Worm (Caenorhabditis elegans) whole organism, young adult: ENCODE data around the gene F36H12.5.
"Not testable (repeated sequence)": the region's sequence is repeated elsewhere in the genome, so short reads cannot be mapped to it uniquely, and the experiment has no call there.

Experiments used
- B0336.3 ChIP-seq: fragments of 200-800 bp; sonication (Bioruptor generic); IDR thresholded peaks from 2 replicates; pipeline ENCODE4 v1.3.6; 2022; ENCODE audit warnings: missing genetic modification characterization, missing compliant biosample characterization
- C06A6.2 ChIP-seq: fragments of 200-800 bp; sonication (Bioruptor generic); conservative IDR thresholded peaks from 2 replicates; pipeline ENCODE4 v1.3.6; 2022; ENCODE audit warnings: missing genetic modification characterization, missing compliant biosample characterization
- C17E4.6 ChIP-seq: fragments of 200-800 bp; sonication (Bioruptor generic); IDR thresholded peaks from 2 replicates; pipeline ENCODE4 v1.3.6; 2022; ENCODE audit warnings: missing genetic modification reagents, missing genetic modification characterization, missing compliant biosample characterization
- F10E7.11 ChIP-seq: sonication (generic microtip); optimal IDR thresholded peaks from 2 replicates; lab custom pipeline; 2017; ENCODE audit warnings: mild to moderate bottlenecking, missing genetic modification characterization, moderate library complexity, missing compliant biosample characterization
- F22D6.2 ChIP-seq: sonication (generic microtip); optimal IDR thresholded peaks from 2 replicates; lab custom pipeline; 2016; ENCODE audit warnings: mild to moderate bottlenecking, missing genetic modification characterization, missing compliant biosample characterization
- F37B4.10 ChIP-seq: fragments of 200-800 bp; sonication (Bioruptor generic); IDR thresholded peaks from 2 replicates; pipeline ENCODE4 v1.3.6; 2022; ENCODE audit warnings: missing genetic modification characterization, missing compliant biosample characterization
- F55B11.4 ChIP-seq: sonication (generic microtip); optimal IDR thresholded peaks from 2 replicates; lab custom pipeline; 2016; ENCODE audit warnings: missing compliant biosample characterization, missing genetic modification characterization, borderline replicate concordance; ENCODE audit not compliant: insufficient read depth
- F57C9.4 ChIP-seq: sonication (generic microtip); optimal IDR thresholded peaks from 2 replicates; lab custom pipeline; 2017; ENCODE audit warnings: mild to moderate bottlenecking, missing genetic modification characterization, missing compliant biosample characterization
- K12H6.12 ChIP-seq: fragments of 200-800 bp; sonication (Bioruptor generic); optimal IDR thresholded peaks from 2 replicates; lab custom pipeline; 2018; ENCODE audit warnings: mild to moderate bottlenecking, missing genetic modification characterization, missing compliant biosample characterization
- T07F8.4 ChIP-seq: sonication (generic microtip); optimal IDR thresholded peaks from 2 replicates; lab custom pipeline; 2016; ENCODE audit warnings: mild to moderate bottlenecking, missing genetic modification characterization, moderate library complexity, missing compliant biosample characterization
- ama-1 ChIP-seq, 3 experiments: fragments of 150-350 bp in 1 of 3; sonication (generic microtip) in 2 of 3; optimal IDR thresholded peaks; 2 replicates each; lab custom pipeline; 2014 to 2018; ENCODE audit warnings: missing biosample characterization in 2 of 3, missing genetic modification characterization in 2 of 3, missing genetic modification reagents in 2 of 3
- attf-3 ChIP-seq: fragments of 200-800 bp; sonication (Bioruptor generic); conservative IDR thresholded peaks from 2 replicates; pipeline ENCODE4 v1.3.6; 2022; ENCODE audit warnings: missing genetic modification reagents, missing genetic modification characterization, missing compliant biosample characterization
- attf-5 ChIP-seq: fragments of 200-800 bp; sonication (Bioruptor generic); optimal IDR thresholded peaks from 2 replicates; lab custom pipeline; 2018; ENCODE audit warnings: mild to moderate bottlenecking, missing genetic modification characterization, missing compliant biosample characterization
- attf-6 ChIP-seq: fragments of 200-800 bp; sonication (Bioruptor generic); IDR thresholded peaks from 2 replicates; pipeline ENCODE4 v1.3.6; 2022; ENCODE audit warnings: missing genetic modification reagents, missing genetic modification characterization, missing compliant biosample characterization
- ceh-100 ChIP-seq: fragments of 200-800 bp; sonication (Bioruptor generic); IDR thresholded peaks from 2 replicates; pipeline ENCODE4 v1.3.6; 2022; ENCODE audit warnings: missing genetic modification reagents, missing genetic modification characterization, missing compliant biosample characterization
- ceh-40 ChIP-seq: fragments of 200-800 bp; sonication (Bioruptor generic); IDR thresholded peaks from 2 replicates; pipeline ENCODE4 v1.3.6; 2022; ENCODE audit warnings: missing genetic modification characterization, missing compliant biosample characterization
- ceh-58 ChIP-seq: fragments of 200-800 bp; sonication (Bioruptor generic); IDR thresholded peaks from 2 replicates; pipeline ENCODE4 v1.3.6; 2022; ENCODE audit warnings: missing genetic modification characterization, missing compliant biosample characterization
- die-1 ChIP-seq: sonication (generic microtip); optimal IDR thresholded peaks from 2 replicates; lab custom pipeline; 2016; ENCODE audit warnings: missing genotype, mild to moderate bottlenecking, missing genetic modification characterization, missing compliant biosample characterization
- efl-1 ChIP-seq: fragments of 150-350 bp; optimal IDR thresholded peaks from 2 replicates; lab custom pipeline; 2014; ENCODE audit warnings: missing biosample characterization, missing genetic modification reagents, missing genetic modification characterization
- gei-17 ChIP-seq: fragments of 200-800 bp; sonication (Bioruptor generic); optimal IDR thresholded peaks from 2 replicates; lab custom pipeline; 2018; ENCODE audit warnings: mild to moderate bottlenecking, missing genetic modification characterization, missing compliant biosample characterization
- him-1 ChIP-seq: sonication (generic microtip); optimal IDR thresholded peaks from 2 replicates; lab custom pipeline; 2016; ENCODE audit warnings: missing genotype, missing genetic modification reagents, missing genetic modification characterization, missing compliant biosample characterization
- let-526 ChIP-seq: fragments of 200-800 bp; sonication (Bioruptor generic); IDR thresholded peaks from 2 replicates; pipeline ENCODE4 v1.3.6; 2022; ENCODE audit warnings: missing genetic modification reagents, missing genetic modification characterization, missing compliant biosample characterization
- lin-40 ChIP-seq: sonication (generic microtip); optimal IDR thresholded peaks from 2 replicates; lab custom pipeline; 2016; ENCODE audit warnings: missing genetic modification characterization, mild to moderate bottlenecking, missing compliant biosample characterization, missing genotype, missing genetic modification reagents
- lir-1 ChIP-seq: fragments of 200-800 bp; sonication (Bioruptor generic); conservative IDR thresholded peaks from 2 replicates; pipeline ENCODE4 v1.3.6; 2022; ENCODE audit warnings: missing genetic modification reagents, missing genetic modification characterization, missing compliant biosample characterization
- madf-6 ChIP-seq: fragments of 200-800 bp; sonication (Bioruptor generic); IDR thresholded peaks from 2 replicates; pipeline ENCODE4 v1.3.6; 2022; ENCODE audit warnings: missing genetic modification reagents, missing genetic modification characterization, missing compliant biosample characterization
- mcd-1 ChIP-seq: fragments of 200-800 bp; sonication (Bioruptor generic); IDR thresholded peaks from 2 replicates; pipeline ENCODE4 v1.3.6; 2022; ENCODE audit warnings: missing genetic modification reagents, missing genetic modification characterization, missing compliant biosample characterization
- mes-4 ChIP-seq: sonication (generic microtip); optimal IDR thresholded peaks from 2 replicates; lab custom pipeline; 2016; ENCODE audit warnings: missing genotype, missing genetic modification characterization, missing compliant biosample characterization
- nhr-179 ChIP-seq: sonication (generic microtip); optimal IDR thresholded peaks from 2 replicates; lab custom pipeline; 2016; ENCODE audit warnings: mild to moderate bottlenecking, missing genetic modification characterization, missing compliant biosample characterization
- repo-1 ChIP-seq: sonication (generic microtip); optimal IDR thresholded peaks from 2 replicates; lab custom pipeline; 2017; ENCODE audit warnings: mild to moderate bottlenecking, missing genetic modification characterization, missing compliant biosample characterization
- sptf-2 ChIP-seq: fragments of 200-800 bp; sonication (Bioruptor generic); optimal IDR thresholded peaks from 2 replicates; lab custom pipeline; 2018; ENCODE audit warnings: mild to moderate bottlenecking, missing genetic modification characterization, missing compliant biosample characterization
- tlf-1 ChIP-seq: fragments of 200-800 bp; sonication (Bioruptor generic); optimal IDR thresholded peaks from 2 replicates; lab custom pipeline; 2018; ENCODE audit warnings: mild to moderate bottlenecking, missing genetic modification characterization, missing compliant biosample characterization
- zim-3 ChIP-seq: sonication (generic microtip); optimal IDR thresholded peaks from 2 replicates; lab custom pipeline; 2017; ENCODE audit warnings: mild to moderate bottlenecking, missing genetic modification characterization, moderate library complexity, missing compliant biosample characterization

The F36H12.5 gene

ce11 chrIV:5288932-5289331 lies 22.4 kb downstream of the F36H12.5 start:
- no peak for TF ChIP-seq nhr-179 (tag; lab: Kevin White, UChicago)
- TF ChIP-seq madf-6 (GFP tag; lab: Robert Waterston, UW): no peak
- no peak for TF ChIP-seq him-1 (tag; lab: Kevin White, UChicago)
- TF ChIP-seq lin-40 (tag; lab: Kevin White, UChicago): no peak
- TF ChIP-seq T07F8.4 (tag; lab: Kevin White, UChicago): no peak
- no peak for TF ChIP-seq repo-1 (tag; lab: Kevin White, UChicago)
- no peak for TF ChIP-seq ama-1 (optimal IDR thresholded peaks at IDR 0.05; lab: Kevin White, UChicago)
- TF ChIP-seq ama-1 (GFP tag; optimal IDR thresholded peaks at IDR 0.05; lab: Kevin White, UChicago): no peak
- no peak for TF ChIP-seq die-1
- TF ChIP-seq F37B4.10 (GFP tag; lab: Robert Waterston, UW): no peak
- no peak for TF ChIP-seq attf-5 (GFP tag; lab: Kevin White, UChicago)
- TF ChIP-seq attf-3 (GFP tag; lab: Robert Waterston, UW): no peak
- no peak for TF ChIP-seq mes-4
- no peak for TF ChIP-seq efl-1
- TF ChIP-seq mcd-1: no peak
- TF ChIP-seq F10E7.11: no peak

- TF ChIP-seq tlf-1 (GFP tag; lab: Kevin White, UChicago) (no peak), sptf-2 (GFP tag; lab: Kevin White, UChicago) (no peak), ceh-58 (GFP tag; lab: Robert Waterston, UW) (no peak), efl-1 (no peak), K12H6.12 (tag; lab: Kevin White, UChicago) (no peak), repo-1 (tag; lab: Kevin White, UChicago) (no peak), gei-17 (GFP tag; lab: Kevin White, UChicago) (no peak), F22D6.2 (tag; lab: Kevin White, UChicago) (no peak), ceh-40 (GFP tag; lab: Robert Waterston, UW) (no peak), zim-3 (tag; lab: Kevin White, UChicago) (no peak), let-526 (GFP tag; lab: Robert Waterston, UW) (no peak)
These were observed 24.0 kb downstream of the F36H12.5 start, which contains the start of gene nlp-47 for ce11 chrIV:5290547-5290946. Gene nlp-47 (plus strand): TSS chrIV:5290847.

- TF ChIP-seq F57C9.4 (tag; lab: Kevin White, UChicago): no peak
- TF ChIP-seq B0336.3 (GFP tag; lab: Robert Waterston, UW): no peak
These were observed 24.6 kb downstream of the F36H12.5 start for ce11 chrIV:5291207-5291606.

DNA sequence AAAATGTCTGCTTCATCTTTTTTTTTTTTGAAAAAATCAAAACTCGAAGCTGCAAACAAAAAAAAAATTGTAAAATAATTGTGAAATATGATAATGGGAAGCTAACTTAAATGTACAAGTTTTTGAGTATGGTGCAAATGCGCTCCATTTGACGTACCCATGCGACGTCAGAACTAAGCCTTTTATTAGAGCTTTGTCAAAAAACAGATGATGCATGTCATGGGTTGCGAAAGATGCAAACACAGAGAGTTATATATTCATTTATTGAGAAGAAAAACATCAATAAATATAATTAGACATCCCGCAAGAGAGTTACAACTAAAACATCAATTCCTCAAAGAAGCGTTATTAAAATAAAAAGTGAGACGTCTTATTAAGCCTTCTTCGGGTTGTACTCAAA lies 27.9 kb downstream of the F36H12.5 start:
- no peak for TF ChIP-seq lir-1
- no peak for TF ChIP-seq nhr-179 (tag; lab: Kevin White, UChicago)

- not testable (repeated sequence) for TF ChIP-seq C17E4.6 (GFP tag; lab: Robert Waterston, UW); ceh-100; zim-3 (tag; lab: Kevin White, UChicago)
These were observed 28.7 kb downstream of the F36H12.5 start, which contains the start of gene msp-51 for ce11 chrIV:5295240-5295639. Gene msp-51 (minus strand): TSS chrIV:5295340.

ce11 chrIV:5297436-5298012 lies 30.9 kb downstream of the F36H12.5 start, which contains the start of the genes ZK354.6 and msp-113:
Gene ZK354.6 (minus strand): TSS chrIV:5297536.
Gene msp-113 (plus strand): TSS chrIV:5297962.
- no peak for TF ChIP-seq F55B11.4 (tag; lab: Kevin White, UChicago)
- no peak for TF ChIP-seq F10E7.11
- TF ChIP-seq C06A6.2 (GFP tag; lab: Robert Waterston, UW): no peak
- no peak for TF ChIP-seq attf-6 (GFP tag; lab: Robert Waterston, UW)
